Fruit fly (Drosophila melanogaster): ENCODE results near the gene Arpc3B.
A peak's percentile ranks its signal among the peaks of the same experiment; 100 is the strongest.

The Arpc3B gene

dm6 chrX:17125017-17125821, 19.6 kb upstream of the Arpc3B start (continued):
- TF ChIP-seq HmgD (GFP tag; optimal IDR thresholded peaks at IDR 0.05) (no peak), Ada2b (GFP tag; IDR thresholded peaks at IDR 0.05) (peak; percentile 78), D19A (tag; optimal IDR thresholded peaks at IDR 0.05) (peak; percentile 87), CG11560 (tag; IDR thresholded peaks at IDR 0.05) (no peak), so (GFP tag; IDR thresholded peaks at IDR 0.05) (peak; percentile 65), zfh2 (GFP tag; optimal IDR thresholded peaks at IDR 0.05) (peak; percentile 58), cg (GFP tag; optimal IDR thresholded peaks at IDR 0.05) (peak; percentile 12), odd (GFP tag; optimal IDR thresholded peaks at IDR 0.05) (peak; percentile 17), CG11456 (GFP tag; IDR thresholded peaks at IDR 0.05) (peak; percentile 68; the same call in 2 of the 3 replicates), CG4854 (GFP tag; optimal IDR thresholded peaks at IDR 0.05) (no peak), CG12391 (tag; optimal IDR thresholded peaks at IDR 0.05) (peak; percentile 47), E2f2 (GFP tag; IDR thresholded peaks at IDR 0.05) (no peak; the same call in none of the 2 replicates), CG4282 (GFP tag; optimal IDR thresholded peaks at IDR 0.05) (no peak), CG14965 (GFP tag; optimal IDR thresholded peaks at IDR 0.05; ENCODE audit: borderline replicate concordance) (no peak), wek (GFP tag; optimal IDR thresholded peaks at IDR 0.05) (no peak), sisA (GFP tag; IDR thresholded peaks at IDR 0.05) (peak; percentile 55), CG10462 (GFP tag; optimal IDR thresholded peaks at IDR 0.05) (no peak), CG34422 (GFP tag; IDR thresholded peaks at IDR 0.05) (peak; percentile 67; the same call in 2 of the 3 replicates), CG7839 (tag; optimal IDR thresholded peaks at IDR 0.05) (peak; percentile 85), H2.0 (GFP tag; IDR thresholded peaks at IDR 0.05) (peak; percentile 73), CG1233 (GFP tag; optimal IDR thresholded peaks at IDR 0.05) (peak; percentile 51), Trl (optimal IDR thresholded peaks at IDR 0.05) (peak; percentile 25 to 33), Trl (GFP tag; optimal IDR thresholded peaks at IDR 0.05) (peak; percentile 50), lola (GFP tag; optimal IDR thresholded peaks at IDR 0.05) (peak in 1 of 3 experiments; percentile 61), Adf1 (GFP tag; IDR thresholded peaks at IDR 0.05) (no peak; the same call in 1 of the 2 replicates), ac (GFP tag; optimal IDR thresholded peaks at IDR 0.05) (no peak), Bgb (GFP tag; IDR thresholded peaks at IDR 0.05; ENCODE audit: partially characterized antibody) (peak; percentile 86), fd64A (GFP tag; optimal IDR thresholded peaks at IDR 0.05) (peak; percentile 6), CG7556 (GFP tag; optimal IDR thresholded peaks at IDR 0.05) (peak; percentile 62), gce (GFP tag; IDR thresholded peaks at IDR 0.05) (no peak), ranshi (GFP tag; IDR thresholded peaks at IDR 0.05) (peak; percentile 68), fru (optimal IDR thresholded peaks at IDR 0.05) (no peak), YL-1 (GFP tag; optimal IDR thresholded peaks at IDR 0.05) (peak; percentile 14), hth (optimal IDR thresholded peaks at IDR 0.05) (no peak), CG17912 (GFP tag; optimal IDR thresholded peaks at IDR 0.05) (no peak), gcm (GFP tag; optimal IDR thresholded peaks at IDR 0.05) (peak; percentile 8), PHDP (tag; optimal IDR thresholded peaks at IDR 0.05) (peak; percentile 68), dan (GFP tag; IDR thresholded peaks at IDR 0.05) (no peak), CG13287 (GFP tag; IDR thresholded peaks at IDR 0.05; ENCODE audit: partially characterized antibody) (peak; percentile 93), CG17612 (GFP tag; IDR thresholded peaks at IDR 0.05) (peak; percentile 39; the same call in 1 of the 2 replicates), pzg (GFP tag; optimal IDR thresholded peaks at IDR 0.05) (peak; percentile 8), CG1603 (tag; optimal IDR thresholded peaks at IDR 0.05) (peak; percentile 33), CG43689 (GFP tag; IDR thresholded peaks at IDR 0.05) (no peak), CG7271 (tag; optimal IDR thresholded peaks at IDR 0.05) (no peak), CG3995 (GFP tag; optimal IDR thresholded peaks at IDR 0.05) (no peak), CG18619 (GFP tag; optimal IDR thresholded peaks at IDR 0.05) (peak; percentile 27), mirr (GFP tag; optimal IDR thresholded peaks at IDR 0.05) (no peak), CG9932 (GFP tag; IDR thresholded peaks at IDR 0.05) (peak; percentile 63), ssp (GFP tag; IDR thresholded peaks at IDR 0.05) (peak; percentile 29), nmo (GFP tag; optimal IDR thresholded peaks at IDR 0.05) (peak; percentile 28)

Data from whole organism, embryonic.